Fruit fly (Drosophila melanogaster) whole organism, embryonic: ENCODE measurements around the gene CG31760.

Experiments
- CG1024 ChIP-seq: fragments of 200-800 bp; sonication (Bioruptor generic); IDR thresholded peaks from 2 replicates; pipeline ENCODE4 v1.3.6; 2022; ENCODE audit warnings: missing biosample characterization, missing genetic modification characterization
- CG2120 ChIP-seq: fragments of 200-800 bp; sonication (Bioruptor generic); optimal IDR thresholded peaks from 3 replicates; lab custom pipeline; 2016; ENCODE audit warnings: missing biosample characterization, missing genetic modification characterization
- CG4730 ChIP-seq: fragments of 200-800 bp; sonication (Bioruptor generic); IDR thresholded peaks from 2 replicates; pipeline ENCODE4 v1.3.6; 2022; ENCODE audit warnings: missing biosample characterization, missing genetic modification characterization
- CG5180 ChIP-seq: fragments of 200-800 bp; sonication (Bioruptor generic); optimal IDR thresholded peaks from 3 replicates; lab custom pipeline; 2017; ENCODE audit warnings: missing biosample characterization, missing genetic modification characterization, mild to moderate bottlenecking, moderate library complexity, missing genetic modification reagents
- Hr39 ChIP-seq: fragments of >200 bp; optimal IDR thresholded peaks from 2 replicates; lab custom pipeline; 2017
- Mes4 ChIP-seq: fragments of 200-800 bp; sonication (Bioruptor generic); optimal IDR thresholded peaks from 2 replicates; lab custom pipeline; 2016; ENCODE audit warnings: missing biosample characterization, missing genetic modification characterization
- Opbp ChIP-seq: fragments of 200-800 bp; sonication (Bioruptor generic); IDR thresholded peaks from 3 replicates; pipeline ENCODE4 v1.3.6; 2022; ENCODE audit warnings: missing biosample characterization, missing genetic modification characterization; ENCODE audit not compliant: partially characterized antibody
- br ChIP-seq: fragments of >200 bp; optimal IDR thresholded peaks from 2 replicates; lab custom pipeline; 2017
- chn ChIP-seq: fragments of 200-800 bp; sonication (Bioruptor generic); optimal IDR thresholded peaks from 2 replicates; lab custom pipeline; 2016; ENCODE audit warnings: missing biosample characterization, missing genetic modification characterization
- crc ChIP-seq: fragments of 200-800 bp; sonication (Bioruptor generic); optimal IDR thresholded peaks from 2 replicates; lab custom pipeline; 2016; ENCODE audit warnings: missing biosample characterization, missing genetic modification characterization
- croc ChIP-seq: fragments of 200-800 bp; sonication (Bioruptor generic); conservative IDR thresholded peaks from 3 replicates; pipeline ENCODE4 v1.3.6; 2022; ENCODE audit warnings: missing biosample characterization, missing genetic modification characterization
- grau ChIP-seq: fragments of 200-800 bp; optimal IDR thresholded peaks from 3 replicates; lab custom pipeline; 2019; ENCODE audit warnings: missing biosample characterization, mild to moderate bottlenecking, missing genetic modification characterization, moderate library complexity
- zfh2 ChIP-seq: fragments of 200-800 bp; sonication (Bioruptor generic); optimal IDR thresholded peaks from 2 replicates; lab custom pipeline; 2016; ENCODE audit warnings: missing biosample characterization, missing genetic modification characterization

- TF ChIP-seq chn (GFP tag; lab: Kevin White, UChicago) (no peak), CG4730 (no peak), grau (tag; lab: Kevin White, UChicago) (no peak), CG1024 (GFP tag; lab: Robert Waterston, UW) (no peak), br (lab: Kevin White, UChicago) (no peak), crc (GFP tag; lab: Kevin White, UChicago) (no peak), Hr39 (lab: Kevin White, UChicago) (no peak), CG5180 (GFP tag; lab: Kevin White, UChicago) (no peak), croc (GFP tag; lab: Robert Waterston, UW) (no peak), CG2120 (peak; percentile 28), zfh2 (GFP tag; lab: Kevin White, UChicago) (no peak), Mes4 (GFP tag; lab: Kevin White, UChicago) (no peak), Opbp (GFP tag; lab: Robert Waterston, UW) (no peak)
Measured at dm6 chr2L:12096396-12096813, 46.2 kb upstream of the CG31760 start, which contains the start of the genes CG6712 and Mt2.
